Worm (Caenorhabditis elegans) whole organism, early embryonic: ENCODE results near the gene mig-32.

Experiments
- B0310.2 ChIP-seq: sonication (generic microtip); optimal IDR thresholded peaks from 2 replicates; lab custom pipeline; 2016; ENCODE audit warnings: mild to moderate bottlenecking, missing genetic modification characterization, missing compliant biosample characterization
- F13C5.2 ChIP-seq: sonication (generic microtip); optimal IDR thresholded peaks from 2 replicates; lab custom pipeline; 2017; ENCODE audit warnings: mild to moderate bottlenecking, missing genetic modification characterization, inconsistent platforms, missing compliant biosample characterization
- aly-1 ChIP-seq: sonication (generic microtip); optimal IDR thresholded peaks from 2 replicates; lab custom pipeline; 2016; ENCODE audit warnings: missing genetic modification characterization, missing compliant biosample characterization
- ama-1 ChIP-seq: fragments of 150-350 bp; optimal IDR thresholded peaks from 2 replicates; lab custom pipeline; 2014
- ceh-13 ChIP-seq: fragments of 200-800 bp; sonication (Bioruptor generic); optimal IDR thresholded peaks from 2 replicates; lab custom pipeline; 2018; ENCODE audit warnings: mild to moderate bottlenecking, missing genetic modification characterization, missing compliant biosample characterization
- ets-7 ChIP-seq: sonication (generic microtip); optimal IDR thresholded peaks from 2 replicates; lab custom pipeline; 2016; ENCODE audit warnings: missing genotype, missing genetic modification characterization, missing compliant biosample characterization
- flt-1 ChIP-seq: fragments of 200-800 bp; sonication (Bioruptor generic); IDR thresholded peaks from 2 replicates; pipeline ENCODE4 v1.3.6; 2022; ENCODE audit warnings: missing genetic modification characterization, missing compliant biosample characterization
- hmg-4 ChIP-seq: fragments of 200-800 bp; sonication (Bioruptor generic); optimal IDR thresholded peaks from 2 replicates; lab custom pipeline; 2018; ENCODE audit warnings: mild to moderate bottlenecking, missing genetic modification characterization, missing compliant biosample characterization
- hnd-1 ChIP-seq: sonication (generic microtip); optimal IDR thresholded peaks from 2 replicates; lab custom pipeline; 2016; ENCODE audit warnings: missing genetic modification characterization, missing compliant biosample characterization
- pes-1 ChIP-seq: fragments of 200-800 bp; sonication (Bioruptor generic); IDR thresholded peaks from 2 replicates; pipeline ENCODE4 v1.3.6; 2022; ENCODE audit warnings: missing genetic modification reagents, missing genetic modification characterization, missing compliant biosample characterization

ce11 chrIV:12110339-12110738, 18.3 kb upstream of the mig-32 start, which contains the start of gene col-129:
- no peak for TF ChIP-seq ama-1 (lab: Kevin White, UChicago)
- no peak for TF ChIP-seq B0310.2 (tag; lab: Kevin White, UChicago)
- TF ChIP-seq aly-1 (tag; lab: Kevin White, UChicago): no peak
- no peak for TF ChIP-seq hnd-1 (tag; lab: Kevin White, UChicago)
- TF ChIP-seq ets-7 (tag; lab: Kevin White, UChicago): no peak
- TF ChIP-seq flt-1 (GFP tag; lab: Robert Waterston, UW): no peak
- TF ChIP-seq hmg-4 (GFP tag; lab: Kevin White, UChicago): no peak
- no peak for TF ChIP-seq pes-1
- TF ChIP-seq ceh-13 (GFP tag; lab: Kevin White, UChicago): no peak
- no peak for TF ChIP-seq F13C5.2 (tag; lab: Kevin White, UChicago)
